Worm (Caenorhabditis elegans) whole organism, L1 larva: Measurements from ENCODE around the gene faah-1.

Experiments used
- ama-1 ChIP-seq: fragments of 150-350 bp; optimal IDR thresholded peaks from 2 replicates; lab custom pipeline; 2014
- egl-27 ChIP-seq, 2 experiments: fragments of 150-350 bp in 1 of 2; sonication (generic microtip); optimal IDR thresholded peaks; 3 replicates each; lab custom pipeline; 2017 to 2018; ENCODE audit warnings: missing biosample characterization in 2 of 2, missing genetic modification characterization in 2 of 2, missing genetic modification reagents in 2 of 2
- lsy-2 ChIP-seq, 2 experiments: fragments of 150-350 bp; optimal IDR thresholded peaks; 2 replicates each; lab custom pipeline; 2014; ENCODE audit warnings: missing biosample characterization in 2 of 2, missing genetic modification characterization in 2 of 2
- mab-9 ChIP-seq: fragments of 200-800 bp; sonication (Bioruptor generic); IDR thresholded peaks from 2 replicates; pipeline ENCODE4 v1.3.6; 2022; ENCODE audit warnings: missing genetic modification reagents, missing genetic modification characterization, missing compliant biosample characterization
- nhr-237 ChIP-seq: fragments of 150-350 bp; optimal IDR thresholded peaks from 2 replicates; lab custom pipeline; 2014; ENCODE audit warnings: missing biosample characterization, missing genetic modification characterization
- pqm-1 ChIP-seq: sonication (generic microtip); optimal IDR thresholded peaks from 3 replicates; lab custom pipeline; 2017; ENCODE audit warnings: missing biosample characterization, missing genetic modification characterization
- skn-1 ChIP-seq: fragments of 150-350 bp; optimal IDR thresholded peaks from 2 replicates; lab custom pipeline; 2014; ENCODE audit warnings: missing biosample characterization, missing genetic modification characterization
- tlp-1 ChIP-seq: fragments of 150-350 bp; optimal IDR thresholded peaks from 2 replicates; lab custom pipeline; 2014; ENCODE audit warnings: missing biosample characterization, missing genetic modification characterization
- unc-62 ChIP-seq: fragments of 150-350 bp; optimal IDR thresholded peaks from 2 replicates; lab custom pipeline; 2014; ENCODE audit warnings: missing biosample characterization, missing genetic modification reagents, missing genetic modification characterization
- ztf-11 ChIP-seq, 2 experiments: sonication (generic microtip); optimal IDR thresholded peaks; 2 replicates each; lab custom pipeline; 2016 to 2017; ENCODE audit warnings: missing genetic modification characterization in 2 of 2, missing biosample characterization in 1 of 2, missing compliant biosample characterization in 1 of 2

DNA sequence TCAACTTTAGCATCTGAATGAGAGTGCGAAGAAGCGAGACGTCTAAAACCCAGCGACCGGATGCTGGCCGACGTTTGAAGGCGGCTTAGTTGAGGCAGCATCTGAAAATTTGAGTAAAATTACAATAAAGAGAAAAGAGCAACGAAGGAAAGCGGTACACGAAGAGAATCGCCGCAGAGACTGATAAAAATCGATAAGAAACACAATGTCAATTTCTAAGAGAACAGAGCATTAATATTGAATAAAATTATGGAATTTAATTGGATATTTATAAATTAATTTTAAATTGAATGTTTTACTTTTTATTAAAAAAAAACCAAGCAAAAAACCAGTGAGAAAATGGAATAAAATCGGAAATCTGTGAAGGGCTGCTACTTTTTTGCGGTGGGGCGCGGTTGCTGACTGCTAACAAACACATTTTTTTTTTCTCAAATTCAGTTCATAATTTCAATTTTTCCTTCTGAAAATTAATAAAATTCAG is 29.0 kb upstream of the faah-1 start, which contains the start of the genes ndub-11 and moc-3:
- TF ChIP-seq lsy-2 (tag; optimal IDR thresholded peaks at IDR 0.05; lab: Kevin White, UChicago): peak in 1 of 2 experiments; percentile 9
- TF ChIP-seq unc-62: no peak
- no peak for TF ChIP-seq ztf-11 (tag; optimal IDR thresholded peaks at IDR 0.05; lab: Kevin White, UChicago)
- TF ChIP-seq tlp-1 (tag; lab: Kevin White, UChicago): no peak
- TF ChIP-seq mab-9 (GFP tag; lab: Robert Waterston, UW): no peak
- no peak for TF ChIP-seq nhr-237
- TF ChIP-seq ama-1 (lab: Kevin White, UChicago): no peak
- no peak for TF ChIP-seq pqm-1 (tag; lab: Kevin White, UChicago)
- no peak for TF ChIP-seq egl-27 (tag; optimal IDR thresholded peaks at IDR 0.05; lab: Kevin White, UChicago)
- no peak for TF ChIP-seq skn-1 (tag; lab: Kevin White, UChicago)
